Worm (Caenorhabditis elegans) whole organism, L4 larva: ENCODE data around the gene srg-58.

ENCODE experiments used
- F49E8.2 ChIP-seq: sonication (generic microtip); optimal IDR thresholded peaks from 2 replicates; lab custom pipeline; 2016; ENCODE audit warnings: missing compliant biosample characterization, mild to moderate bottlenecking, missing genetic modification characterization, borderline replicate concordance
- T20F7.1 ChIP-seq: fragments of 200-800 bp; sonication (Bioruptor generic); optimal IDR thresholded peaks from 2 replicates; lab custom pipeline; 2018; ENCODE audit warnings: mild to moderate bottlenecking, missing genetic modification characterization, missing compliant biosample characterization
- ZK337.2 ChIP-seq: fragments of 200-800 bp; sonication (Bioruptor generic); IDR thresholded peaks from 2 replicates; pipeline ENCODE4 v1.3.6; 2022; ENCODE audit warnings: missing genetic modification reagents, missing genetic modification characterization, missing compliant biosample characterization
- aha-1 ChIP-seq: fragments of 150-350 bp; peaks from one replicate; lab custom pipeline; 2014; ENCODE audit warnings: missing biosample characterization, missing genetic modification characterization
- ama-1 ChIP-seq: fragments of 150-350 bp; optimal IDR thresholded peaks from 2 replicates; lab custom pipeline; 2014; ENCODE audit warnings: inconsistent platforms, mixed read lengths
- attf-4 ChIP-seq: sonication (generic microtip); optimal IDR thresholded peaks from 3 replicates; lab custom pipeline; 2017; ENCODE audit warnings: missing biosample characterization, missing genetic modification characterization
- ceh-82 ChIP-seq: sonication (generic microtip); optimal IDR thresholded peaks from 2 replicates; lab custom pipeline; 2017; ENCODE audit warnings: missing biosample characterization, missing genetic modification characterization
- ces-1 ChIP-seq: fragments of 150-350 bp; sonication (generic microtip); optimal IDR thresholded peaks from 4 replicates; lab custom pipeline; 2014; ENCODE audit warnings: missing biosample characterization, missing genetic modification reagents, missing genetic modification characterization
- dmd-8 ChIP-seq: fragments of 200-800 bp; sonication (Bioruptor generic); IDR thresholded peaks from 2 replicates; pipeline ENCODE4 v1.3.6; 2022; ENCODE audit warnings: missing genetic modification characterization, missing compliant biosample characterization
- dpl-1 ChIP-seq: fragments of 150-350 bp; optimal IDR thresholded peaks from 2 replicates; lab custom pipeline; 2014; ENCODE audit warnings: missing biosample characterization, missing genetic modification reagents, missing genetic modification characterization
- egl-27 ChIP-seq: sonication (generic microtip); optimal IDR thresholded peaks from 3 replicates; lab custom pipeline; 2017; ENCODE audit warnings: missing biosample characterization, missing genetic modification reagents, missing genetic modification characterization
- egl-43 ChIP-seq: fragments of 200-800 bp; sonication (Bioruptor generic); IDR thresholded peaks from 2 replicates; pipeline ENCODE4 v1.3.6; 2022; ENCODE audit warnings: missing genetic modification reagents, missing genetic modification characterization, missing compliant biosample characterization
- fos-1 ChIP-seq: fragments of 150-350 bp; optimal IDR thresholded peaks from 2 replicates; lab custom pipeline; 2014; ENCODE audit warnings: missing biosample characterization, missing genetic modification characterization
- mep-1 ChIP-seq: fragments of 150-350 bp; sonication (generic microtip); optimal IDR thresholded peaks from 3 replicates; lab custom pipeline; 2014; ENCODE audit warnings: missing biosample characterization, missing genetic modification characterization
- mxl-2 ChIP-seq: fragments of 200-800 bp; sonication (Bioruptor generic); conservative IDR thresholded peaks from 2 replicates; pipeline ENCODE4 v1.3.6; 2022; ENCODE audit warnings: missing genetic modification reagents, missing genetic modification characterization, missing compliant biosample characterization
- mxl-3 ChIP-seq: fragments of 200-800 bp; sonication (Bioruptor generic); optimal IDR thresholded peaks from 2 replicates; lab custom pipeline; 2018; ENCODE audit warnings: mild to moderate bottlenecking, missing genetic modification characterization, missing compliant biosample characterization
- nhr-10 ChIP-seq: fragments of 150-350 bp; optimal IDR thresholded peaks from 2 replicates; lab custom pipeline; 2014; ENCODE audit warnings: missing biosample characterization, missing genetic modification characterization
- nhr-111 ChIP-seq: fragments of 200-800 bp; sonication (Bioruptor generic); optimal IDR thresholded peaks from 2 replicates; lab custom pipeline; 2018; ENCODE audit warnings: mild to moderate bottlenecking, missing genetic modification characterization, missing compliant biosample characterization
- nhr-6 ChIP-seq: fragments of 150-350 bp; optimal IDR thresholded peaks from 2 replicates; lab custom pipeline; 2014; ENCODE audit warnings: missing biosample characterization, missing genetic modification characterization
- nhr-76 ChIP-seq: fragments of 150-350 bp; optimal IDR thresholded peaks from 2 replicates; lab custom pipeline; 2014; ENCODE audit warnings: missing biosample characterization, missing genetic modification characterization
- nhr-77 ChIP-seq: fragments of 150-350 bp; optimal IDR thresholded peaks from 2 replicates; lab custom pipeline; 2014; ENCODE audit warnings: missing biosample characterization, missing genetic modification characterization
- saeg-2 ChIP-seq: fragments of 200-800 bp; sonication (Bioruptor generic); IDR thresholded peaks from 2 replicates; pipeline ENCODE4 v1.3.6; 2022; ENCODE audit warnings: missing genetic modification reagents, missing genetic modification characterization, missing compliant biosample characterization
- sdz-12 ChIP-seq: fragments of 200-800 bp; sonication (Bioruptor generic); optimal IDR thresholded peaks from 2 replicates; lab custom pipeline; 2018; ENCODE audit warnings: mild to moderate bottlenecking, missing genetic modification characterization, missing compliant biosample characterization
- set-16 ChIP-seq: fragments of 200-800 bp; sonication (Bioruptor generic); IDR thresholded peaks from 2 replicates; pipeline ENCODE4 v1.3.6; 2022; ENCODE audit warnings: missing genetic modification reagents, missing genetic modification characterization, missing compliant biosample characterization
- snpc-1.2 ChIP-seq: fragments of 200-800 bp; sonication (Bioruptor generic); IDR thresholded peaks from 2 replicates; pipeline ENCODE4 v1.3.6; 2022; ENCODE audit warnings: missing genetic modification reagents, missing genetic modification characterization, missing compliant biosample characterization
- spr-3 ChIP-seq: fragments of 200-800 bp; sonication (Bioruptor generic); optimal IDR thresholded peaks from 2 replicates; lab custom pipeline; 2018; ENCODE audit warnings: mild to moderate bottlenecking, missing genetic modification characterization, missing compliant biosample characterization
- vab-7 ChIP-seq: fragments of 200-800 bp; sonication (Bioruptor generic); IDR thresholded peaks from 2 replicates; pipeline ENCODE4 v1.3.6; 2022; ENCODE audit warnings: missing genetic modification reagents, missing genetic modification characterization, missing compliant biosample characterization
- zfp-3 ChIP-seq: fragments of 200-800 bp; sonication (Bioruptor generic); conservative IDR thresholded peaks from 2 replicates; pipeline ENCODE4 v1.3.6; 2022; ENCODE audit warnings: missing genetic modification reagents, missing genetic modification characterization, missing compliant biosample characterization
- zip-2 ChIP-seq: fragments of 150-350 bp; optimal IDR thresholded peaks from 2 replicates; lab custom pipeline; 2014; ENCODE audit warnings: missing biosample characterization, missing genetic modification characterization
- ztf-11 ChIP-seq: fragments of 150-350 bp; optimal IDR thresholded peaks from 2 replicates; lab custom pipeline; 2014; ENCODE audit warnings: missing biosample characterization, missing genetic modification characterization

Gene srg-58

DNA sequence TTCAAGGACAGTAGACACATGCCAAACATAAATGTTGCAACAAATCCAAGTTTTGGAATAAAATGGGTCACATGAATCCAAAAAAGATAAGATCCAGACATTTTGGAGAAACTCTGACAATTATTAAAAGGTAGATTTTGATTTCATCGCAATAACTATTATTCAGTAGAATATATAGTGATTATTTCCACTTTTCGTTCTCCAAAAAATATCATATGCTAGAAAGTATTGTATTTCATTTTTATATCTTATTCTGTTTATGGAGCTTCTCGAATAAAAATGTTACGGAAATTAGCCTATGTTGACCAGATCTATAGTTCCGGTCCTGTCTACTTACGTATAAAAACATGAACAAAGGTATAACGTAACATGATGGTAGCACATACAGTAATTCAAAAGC is 32.3 kb downstream of the srg-58 start, which contains the start of gene str-13:
Gene str-13, minus strand, starts transcription at position 101 of the 400 bp plus-strand sequence.
- no peak for TF ChIP-seq vab-7
- TF ChIP-seq mep-1 (tag; lab: Kevin White, UChicago) = no peak
- no peak for TF ChIP-seq attf-4 (tag; lab: Kevin White, UChicago)
- TF ChIP-seq dpl-1 = no peak
- no peak for TF ChIP-seq sdz-12 (GFP tag; lab: Kevin White, UChicago)
- TF ChIP-seq nhr-6 (tag; lab: Kevin White, UChicago) = no peak
- no peak for TF ChIP-seq mxl-3 (GFP tag; lab: Kevin White, UChicago)
- no peak for TF ChIP-seq snpc-1.2 (GFP tag; lab: Robert Waterston, UW)
- TF ChIP-seq nhr-77 (tag; lab: Kevin White, UChicago) = no peak

DNA sequence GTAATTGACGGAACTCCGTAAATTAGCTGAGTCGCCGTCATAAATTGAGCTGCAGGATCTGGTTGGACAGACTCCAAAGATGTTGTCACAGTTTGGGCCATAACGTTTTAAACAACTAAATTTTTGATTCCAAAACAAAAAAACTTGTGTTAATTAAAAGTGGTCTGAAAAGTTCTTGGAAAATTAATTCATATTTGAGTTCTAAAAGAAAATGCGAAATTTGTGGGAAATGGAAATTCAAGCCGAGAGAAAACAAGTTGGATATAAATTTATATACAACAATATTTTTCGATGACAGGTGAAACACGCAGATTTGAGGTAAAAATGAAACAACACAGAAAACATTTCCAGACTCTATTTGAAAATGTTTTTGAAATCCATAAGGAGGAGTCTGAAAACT is 34.1 kb downstream of the srg-58 start, which contains the start of gene srg-59:
Gene srg-59, minus strand, starts transcription at position 101 of the 400 bp plus-strand sequence.
- TF ChIP-seq snpc-1.2 (GFP tag; lab: Robert Waterston, UW) (no peak), aha-1 (tag; lab: Kevin White, UChicago) (peak; percentile 81)

DNA sequence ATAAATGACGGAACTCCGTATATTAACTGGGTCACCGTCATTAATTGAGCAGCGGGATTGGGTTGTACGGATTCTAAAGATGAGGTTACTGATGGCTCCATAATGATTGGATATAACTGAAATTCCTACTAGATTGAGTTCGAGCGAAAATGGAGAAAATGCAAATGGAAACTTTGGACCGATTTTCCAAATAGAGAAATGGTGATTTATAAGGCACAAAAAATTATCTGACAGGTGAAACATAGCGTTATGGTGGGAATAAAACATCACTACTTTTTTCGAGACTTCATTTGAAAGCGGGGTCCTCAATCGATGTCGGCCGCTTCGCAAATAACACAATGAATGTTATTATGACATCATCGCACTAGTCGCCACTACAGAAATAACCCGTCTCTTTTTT is 36.8 kb downstream of the srg-58 start, which contains the start of gene srg-60:
Gene srg-60, minus strand, starts transcription at position 101 of the 400 bp plus-strand sequence.
- TF ChIP-seq aha-1 (tag; lab: Kevin White, UChicago) = peak; percentile 42
- TF ChIP-seq spr-3 (GFP tag; lab: Kevin White, UChicago) = no peak

DNA sequence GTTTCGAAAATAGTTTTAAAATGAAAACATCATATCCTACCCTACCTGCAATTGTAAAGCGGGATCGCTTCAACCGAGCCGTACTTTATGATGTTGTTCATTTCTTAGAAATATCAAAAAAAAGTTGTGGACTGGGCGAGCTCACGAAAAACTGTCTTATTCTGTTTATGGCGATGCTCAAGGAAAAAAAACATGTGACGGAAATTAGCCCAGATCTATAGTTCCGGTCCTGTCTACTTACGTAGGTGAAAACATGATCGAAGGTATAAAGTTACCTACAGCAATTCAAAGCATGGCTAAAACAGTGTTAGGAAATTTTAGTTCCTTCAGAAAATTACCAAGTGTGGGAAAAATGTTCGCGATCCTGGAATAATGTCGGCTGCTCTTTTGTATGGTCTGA is 38.6 kb downstream of the srg-58 start, which contains the start of gene srt-27:
Gene srt-27, minus strand, starts transcription at position 101 of the 400 bp plus-strand sequence.
- TF ChIP-seq ces-1 (GFP tag; lab: Kevin White, UChicago) = no peak
- TF ChIP-seq fos-1 (tag; lab: Kevin White, UChicago) = no peak
- no peak for TF ChIP-seq zip-2 (tag; lab: Kevin White, UChicago)
- no peak for TF ChIP-seq nhr-10 (tag; lab: Kevin White, UChicago)
- TF ChIP-seq ZK337.2 (GFP tag; lab: Robert Waterston, UW) = no peak
- no peak for TF ChIP-seq egl-27
- no peak for TF ChIP-seq T20F7.1 (GFP tag; lab: Kevin White, UChicago)
- TF ChIP-seq ama-1 (lab: Kevin White, UChicago) = no peak
- no peak for TF ChIP-seq ceh-82 (tag; lab: Kevin White, UChicago)

DNA sequence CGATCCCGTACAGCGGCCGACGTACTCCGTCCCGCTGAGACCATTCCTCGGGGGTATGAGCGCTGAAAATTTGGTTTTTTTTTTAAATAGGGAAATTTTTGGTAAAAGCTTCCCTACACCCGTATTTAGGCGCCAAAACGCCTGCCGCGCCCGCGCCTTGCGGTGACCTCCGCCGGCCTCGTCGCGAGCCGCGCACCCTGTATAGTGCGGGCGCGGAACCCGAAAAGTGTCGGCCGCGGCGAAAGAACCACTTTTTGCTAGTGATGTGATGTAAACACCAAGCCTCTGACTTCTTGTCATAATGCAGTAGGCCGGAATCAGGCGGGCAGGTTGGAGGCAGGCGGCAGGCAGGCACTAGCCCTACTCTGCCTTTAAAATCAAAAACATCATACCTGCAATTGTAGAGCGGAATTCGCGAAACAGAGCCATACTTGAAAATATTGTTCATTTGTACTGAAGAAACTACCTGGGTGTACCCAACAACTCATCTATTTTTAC is 40.6 kb downstream of the srg-58 start, which contains the start of gene srt-29:
Gene srt-29, minus strand, starts transcription at position 448 of the 498 bp plus-strand sequence.
- peak; percentile 93 for TF ChIP-seq set-16
- TF ChIP-seq egl-43 = peak; percentile 55; the same call in 1 of the 2 replicates
- no peak for TF ChIP-seq nhr-76 (tag; lab: Kevin White, UChicago)
- no peak for TF ChIP-seq dpl-1
- no peak for TF ChIP-seq zfp-3
- no peak for TF ChIP-seq ztf-11 (tag; lab: Kevin White, UChicago)
- 0 out of 2 replicates have a peak, but pooled peaks have one; percentile 15 for TF ChIP-seq mxl-2 (GFP tag; lab: Robert Waterston, UW)
- TF ChIP-seq F49E8.2 (tag; lab: Kevin White, UChicago) = no peak
- TF ChIP-seq fos-1 (tag; lab: Kevin White, UChicago) = no peak
- TF ChIP-seq nhr-111 (GFP tag; lab: Kevin White, UChicago) = no peak
- no peak for TF ChIP-seq saeg-2 (GFP tag; lab: Robert Waterston, UW)
- TF ChIP-seq, all 104 proteins: peak for 3

DNA sequence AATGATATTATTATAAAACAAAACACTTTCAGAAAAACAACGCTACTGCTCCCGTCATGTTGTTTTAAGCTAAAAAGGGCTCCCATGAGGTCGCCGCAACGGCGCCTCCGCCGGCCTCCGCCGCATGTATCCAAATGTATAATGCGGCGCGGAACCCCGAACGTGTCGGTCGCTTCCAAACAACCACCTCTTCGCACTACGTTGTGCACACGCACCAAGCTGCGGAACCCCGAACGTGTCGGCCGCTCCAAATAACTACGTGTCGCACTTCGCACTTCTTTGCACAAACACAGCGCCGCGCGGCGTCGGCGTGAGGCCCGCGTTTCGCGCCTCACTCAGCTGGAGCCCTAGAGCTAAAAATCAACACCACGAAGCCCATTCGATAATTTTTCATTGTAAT is 42.4 kb downstream of the srg-58 start:
- TF ChIP-seq set-16 (peak; percentile 80), dmd-8 (no peak)
